Worm (Caenorhabditis elegans): Measurements from ENCODE around the gene str-177.

- TF ChIP-seq dmd-4 (tag; optimal IDR thresholded peaks at IDR 0.05) = no peak
- TF ChIP-seq nhr-23 (tag; optimal IDR thresholded peaks at IDR 0.05) = no peak
- TF ChIP-seq nhr-11 (tag; optimal IDR thresholded peaks at IDR 0.05) = no peak
- peak; percentile 22 for TF ChIP-seq lin-11 (tag; optimal IDR thresholded peaks at IDR 0.05)
- no peak for TF ChIP-seq mdl-1 (tag; optimal IDR thresholded peaks at IDR 0.05)
- TF ChIP-seq unc-62 (GFP tag; optimal IDR thresholded peaks at IDR 0.05) = no peak
These were observed 21.7 kb upstream of the str-177 start for ce11 chrV:9220444-9220843.
